Worm (Caenorhabditis elegans) whole organism, L4/young adult: ENCODE measurements around the gene arle-14.

Source experiments
- W03F9.2 ChIP-seq: fragments of 150-350 bp; optimal IDR thresholded peaks from 2 replicates; lab custom pipeline; 2014; ENCODE audit warnings: missing biosample characterization, missing genetic modification characterization
- dao-5 ChIP-seq: sonication (generic microtip); optimal IDR thresholded peaks from 2 replicates; lab custom pipeline; 2016; ENCODE audit warnings: missing genotype, missing genetic modification characterization, moderate library complexity, missing compliant biosample characterization
- him-1 ChIP-seq: sonication (generic microtip); optimal IDR thresholded peaks from 2 replicates; lab custom pipeline; 2016; ENCODE audit warnings: missing genotype, missing genetic modification reagents, missing genetic modification characterization, missing compliant biosample characterization

- TF ChIP-seq dao-5 (tag; lab: Kevin White, UChicago) (no peak), him-1 (tag; lab: Kevin White, UChicago) (no peak), W03F9.2 (tag; lab: Kevin White, UChicago) (no peak)
Observed at ce11 chrIII:5734328-5734727, 41.6 kb downstream of the arle-14 start.
